Worm (Caenorhabditis elegans) whole organism, young adult: ENCODE results near the gene D1053.2.

Source experiments
- B0035.1 ChIP-seq: sonication (generic microtip); optimal IDR thresholded peaks from 2 replicates; lab custom pipeline; 2016; ENCODE audit warnings: missing genetic modification characterization, mild to moderate bottlenecking, missing compliant biosample characterization, missing genotype, missing genetic modification reagents
- F10E7.11 ChIP-seq: sonication (generic microtip); optimal IDR thresholded peaks from 2 replicates; lab custom pipeline; 2017; ENCODE audit warnings: mild to moderate bottlenecking, missing genetic modification characterization, moderate library complexity, missing compliant biosample characterization
- F22D6.2 ChIP-seq: sonication (generic microtip); optimal IDR thresholded peaks from 2 replicates; lab custom pipeline; 2016; ENCODE audit warnings: mild to moderate bottlenecking, missing genetic modification characterization, missing compliant biosample characterization
- Y56A3A.18 ChIP-seq: fragments of 200-800 bp; sonication (Bioruptor generic); IDR thresholded peaks from 2 replicates; pipeline ENCODE4 v1.3.6; 2022; ENCODE audit warnings: missing genetic modification reagents, missing genetic modification characterization, missing compliant biosample characterization
- ama-1 ChIP-seq, 3 experiments: fragments of 150-350 bp in 1 of 3; sonication (generic microtip) in 2 of 3; optimal IDR thresholded peaks; 2 replicates each; lab custom pipeline; 2014 to 2018; ENCODE audit warnings: missing biosample characterization in 2 of 3, missing genetic modification characterization in 2 of 3, missing genetic modification reagents in 2 of 3
- dpl-1 ChIP-seq: fragments of 150-350 bp; optimal IDR thresholded peaks from 2 replicates; lab custom pipeline; 2014; ENCODE audit warnings: missing biosample characterization, missing genetic modification reagents, missing genetic modification characterization
- let-526 ChIP-seq: fragments of 200-800 bp; sonication (Bioruptor generic); IDR thresholded peaks from 2 replicates; pipeline ENCODE4 v1.3.6; 2022; ENCODE audit warnings: missing genetic modification reagents, missing genetic modification characterization, missing compliant biosample characterization
- madf-3 ChIP-seq: fragments of 200-800 bp; sonication (Bioruptor generic); IDR thresholded peaks from 2 replicates; pipeline ENCODE4 v1.3.6; 2022; ENCODE audit warnings: missing genetic modification reagents, missing genetic modification characterization, missing compliant biosample characterization
- nhr-80 ChIP-seq: sonication (generic microtip); optimal IDR thresholded peaks from 2 replicates; lab custom pipeline; 2016; ENCODE audit warnings: missing genetic modification characterization, missing compliant biosample characterization
- rpc-1 ChIP-seq, 2 experiments: fragments of 150-350 bp in 1 of 2; sonication (generic microtip) in 1 of 2; optimal IDR thresholded peaks; 2 replicates each; lab custom pipeline; 2014 to 2018; ENCODE audit warnings: missing biosample characterization in 1 of 2, missing genetic modification characterization in 1 of 2, missing genetic modification reagents in 1 of 2, missing genotype in 1 of 2

DNA sequence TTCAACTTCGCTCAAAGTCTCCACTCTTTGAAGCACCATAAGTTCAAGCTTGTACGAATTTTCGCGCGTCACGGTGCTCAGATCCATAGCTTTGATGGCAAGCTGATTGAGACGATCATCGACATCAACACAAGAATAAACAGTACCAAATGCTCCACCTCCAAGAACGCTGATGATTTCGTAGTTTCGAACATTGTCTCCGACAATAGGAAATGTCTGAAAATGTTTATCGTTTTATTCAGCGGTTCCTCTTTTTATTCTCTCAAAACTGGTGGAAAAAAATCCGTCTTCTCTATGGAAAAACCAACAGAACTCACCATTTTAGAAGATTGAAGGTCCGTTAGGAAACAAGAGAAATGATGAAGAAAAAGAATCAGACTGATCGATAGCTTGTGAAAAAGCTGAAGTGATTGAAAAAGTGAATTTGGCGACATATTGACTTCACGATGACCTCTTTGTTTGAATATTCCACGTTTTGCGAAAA, 40.1 kb upstream of the D1053.2 start, which contains the start of gene C44C10.7:
- TF ChIP-seq madf-3 (GFP tag; lab: Robert Waterston, UW) (no peak), F22D6.2 (tag; lab: Kevin White, UChicago) (no peak), rpc-1 (optimal IDR thresholded peaks at IDR 0.05; lab: Kevin White, UChicago) (no peak), rpc-1 (tag; optimal IDR thresholded peaks at IDR 0.05; lab: Kevin White, UChicago) (no peak), B0035.1 (tag; lab: Kevin White, UChicago) (no peak), ama-1 (optimal IDR thresholded peaks at IDR 0.05; lab: Kevin White, UChicago) (no peak), ama-1 (GFP tag; optimal IDR thresholded peaks at IDR 0.05; lab: Kevin White, UChicago) (no peak), Y56A3A.18 (no peak), nhr-80 (tag; lab: Kevin White, UChicago) (no peak), let-526 (no peak), dpl-1 (no peak), F10E7.11 (tag; lab: Kevin White, UChicago) (no peak)
